Worm (Caenorhabditis elegans) whole organism, L3 larva: ENCODE measurements around the gene ZK622.5.

ENCODE experiments used
- R02D3.7 ChIP-seq: fragments of 150-350 bp; optimal IDR thresholded peaks from 2 replicates; lab custom pipeline; 2014; ENCODE audit warnings: missing biosample characterization, missing genetic modification characterization
- ZK546.5 ChIP-seq: sonication (generic microtip); optimal IDR thresholded peaks from 2 replicates; lab custom pipeline; 2017; ENCODE audit warnings: missing biosample characterization, missing genetic modification characterization
- aly-2 ChIP-seq: fragments of 150-350 bp; optimal IDR thresholded peaks from 2 replicates; lab custom pipeline; 2014; ENCODE audit warnings: missing biosample characterization, missing genetic modification characterization
- ama-1 ChIP-seq: fragments of 150-350 bp; optimal IDR thresholded peaks from 2 replicates; lab custom pipeline; 2018
- ceh-16 ChIP-seq: sonication (generic microtip); optimal IDR thresholded peaks from 2 replicates; lab custom pipeline; 2017; ENCODE audit warnings: missing biosample characterization, missing genetic modification characterization
- ceh-28 ChIP-seq: fragments of 150-350 bp; optimal IDR thresholded peaks from 2 replicates; lab custom pipeline; 2014; ENCODE audit warnings: missing biosample characterization, missing genetic modification reagents, missing genetic modification characterization
- ceh-82 ChIP-seq: fragments of 150-350 bp; optimal IDR thresholded peaks from 2 replicates; lab custom pipeline; 2014; ENCODE audit warnings: missing biosample characterization, missing genetic modification characterization
- ceh-9 ChIP-seq: sonication (generic microtip); optimal IDR thresholded peaks from 2 replicates; lab custom pipeline; 2018; ENCODE audit warnings: missing biosample characterization, missing genetic modification characterization
- daf-12 ChIP-seq: fragments of 150-350 bp; optimal IDR thresholded peaks from 2 replicates; lab custom pipeline; 2014; ENCODE audit warnings: missing biosample characterization, missing genetic modification reagents, missing genetic modification characterization
- egl-27 ChIP-seq: sonication (generic microtip); optimal IDR thresholded peaks from 4 replicates; lab custom pipeline; 2017; ENCODE audit warnings: missing biosample characterization, missing genetic modification reagents, missing genetic modification characterization
- egl-5 ChIP-seq: fragments of 150-350 bp; optimal IDR thresholded peaks from 2 replicates; lab custom pipeline; 2017; ENCODE audit warnings: missing biosample characterization, missing genetic modification reagents, missing genetic modification characterization, inconsistent platforms
- elt-2 ChIP-seq: sonication (generic microtip); optimal IDR thresholded peaks from 2 replicates; lab custom pipeline; 2016; ENCODE audit warnings: missing genetic modification reagents, mild to moderate bottlenecking, missing genetic modification characterization, missing compliant biosample characterization
- elt-3 ChIP-seq, 3 experiments: fragments of 150-350 bp in 1 of 3; sonication (generic microtip) in 2 of 3; optimal IDR thresholded peaks; 2 replicates in 2 of 3; 4 replicates in 1 of 3; lab custom pipeline; 2014 to 2017; ENCODE audit warnings: missing biosample characterization in 3 of 3, missing genetic modification characterization in 3 of 3
- eor-1 ChIP-seq, 2 experiments: fragments of 150-350 bp; optimal IDR thresholded peaks; 2 replicates each; lab custom pipeline; 2014 to 2018; ENCODE audit warnings: missing biosample characterization in 2 of 2, missing genetic modification characterization in 2 of 2
- fkh-10 ChIP-seq: sonication (generic microtip); optimal IDR thresholded peaks from 2 replicates; lab custom pipeline; 2017; ENCODE audit warnings: missing biosample characterization, missing genetic modification reagents, missing genetic modification characterization
- fkh-2 ChIP-seq: fragments of 150-350 bp; optimal IDR thresholded peaks from 2 replicates; lab custom pipeline; 2014; ENCODE audit warnings: missing biosample characterization, missing genetic modification reagents, missing genetic modification characterization
- fos-1 ChIP-seq: fragments of 150-350 bp; optimal IDR thresholded peaks from 2 replicates; lab custom pipeline; 2014; ENCODE audit warnings: missing biosample characterization, missing genetic modification characterization
- hmg-11 ChIP-seq: sonication (generic microtip); optimal IDR thresholded peaks from 2 replicates; lab custom pipeline; 2016; ENCODE audit warnings: missing genetic modification characterization, missing compliant biosample characterization
- jun-1 ChIP-seq: fragments of 150-350 bp; optimal IDR thresholded peaks from 2 replicates; lab custom pipeline; 2014; ENCODE audit warnings: missing biosample characterization, missing genetic modification reagents, missing genetic modification characterization
- lin-15B ChIP-seq: fragments of 150-350 bp; optimal IDR thresholded peaks from 2 replicates; lab custom pipeline; 2014; ENCODE audit warnings: missing biosample characterization, missing genetic modification characterization
- lin-39 ChIP-seq: fragments of 150-350 bp; optimal IDR thresholded peaks from 2 replicates; lab custom pipeline; 2018; ENCODE audit warnings: missing biosample characterization, missing genetic modification reagents, missing genetic modification characterization
- lsy-12 ChIP-seq: sonication (generic microtip); optimal IDR thresholded peaks from 2 replicates; lab custom pipeline; 2016; ENCODE audit warnings: mild to moderate bottlenecking, missing genetic modification characterization, missing compliant biosample characterization
- mdl-1 ChIP-seq: fragments of 150-350 bp; optimal IDR thresholded peaks from 2 replicates; lab custom pipeline; 2014; ENCODE audit warnings: missing biosample characterization, missing genetic modification characterization
- mml-1 ChIP-seq: fragments of 150-350 bp; sonication (generic microtip); optimal IDR thresholded peaks from 3 replicates; lab custom pipeline; 2014; ENCODE audit warnings: missing biosample characterization, missing genetic modification characterization
- nfya-1 ChIP-seq: sonication (generic microtip); optimal IDR thresholded peaks from 2 replicates; lab custom pipeline; 2017; ENCODE audit warnings: missing genetic modification characterization, mild to moderate bottlenecking, missing compliant biosample characterization, antibody characterized with exemption, moderate library complexity; ENCODE audit not compliant: insufficient read depth
- nhr-11 ChIP-seq: fragments of 150-350 bp; optimal IDR thresholded peaks from 2 replicates; lab custom pipeline; 2014; ENCODE audit warnings: missing biosample characterization, missing genetic modification characterization
- nhr-12 ChIP-seq: fragments of 150-350 bp; optimal IDR thresholded peaks from 2 replicates; lab custom pipeline; 2014; ENCODE audit warnings: missing biosample characterization, missing genetic modification characterization
- nhr-23 ChIP-seq: fragments of 150-350 bp; optimal IDR thresholded peaks from 2 replicates; lab custom pipeline; 2014; ENCODE audit warnings: missing biosample characterization, missing genetic modification reagents, missing genetic modification characterization
- nhr-25 ChIP-seq: sonication (generic microtip); optimal IDR thresholded peaks from 2 replicates; lab custom pipeline; 2017; ENCODE audit warnings: missing biosample characterization, missing genetic modification characterization
- nhr-43 ChIP-seq: sonication (generic microtip); optimal IDR thresholded peaks from 2 replicates; lab custom pipeline; 2016; ENCODE audit warnings: mild to moderate bottlenecking, missing genetic modification characterization, missing compliant biosample characterization; ENCODE audit not compliant: poor library complexity, severe bottlenecking
- nhr-76 ChIP-seq: fragments of 150-350 bp; sonication (generic microtip); optimal IDR thresholded peaks from 5 replicates; lab custom pipeline; 2014; ENCODE audit warnings: missing biosample characterization, missing genetic modification characterization
- nhr-77 ChIP-seq: fragments of 150-350 bp; optimal IDR thresholded peaks from 2 replicates; lab custom pipeline; 2014; ENCODE audit warnings: missing biosample characterization, missing genetic modification characterization
- pha-4 ChIP-seq: fragments of 150-350 bp; optimal IDR thresholded peaks from 2 replicates; lab custom pipeline; 2014; ENCODE audit warnings: missing biosample characterization, missing genetic modification reagents, missing genetic modification characterization
- pqm-1 ChIP-seq: fragments of 150-350 bp; optimal IDR thresholded peaks from 2 replicates; lab custom pipeline; 2017; ENCODE audit warnings: missing biosample characterization, missing genetic modification characterization, inconsistent platforms
- sea-2 ChIP-seq: fragments of 150-350 bp; sonication (generic microtip); optimal IDR thresholded peaks from 4 replicates; lab custom pipeline; 2014; ENCODE audit warnings: missing biosample characterization, missing genetic modification reagents, missing genetic modification characterization
- skn-1 ChIP-seq: fragments of 150-350 bp; optimal IDR thresholded peaks from 2 replicates; lab custom pipeline; 2014; ENCODE audit warnings: missing biosample characterization, missing genetic modification characterization
- snpc-4 ChIP-seq: fragments of 150-350 bp; optimal IDR thresholded peaks from 2 replicates; lab custom pipeline; 2014; ENCODE audit warnings: missing biosample characterization, missing genetic modification characterization
- tbx-2 ChIP-seq: sonication (generic microtip); optimal IDR thresholded peaks from 2 replicates; lab custom pipeline; 2016; ENCODE audit warnings: mild to moderate bottlenecking, missing genetic modification characterization, missing compliant biosample characterization
- unc-39 ChIP-seq: sonication (generic microtip); optimal IDR thresholded peaks from 4 replicates; lab custom pipeline; 2017; ENCODE audit warnings: missing biosample characterization, missing genetic modification characterization
- unc-62 ChIP-seq: fragments of 150-350 bp; sonication (generic microtip); optimal IDR thresholded peaks from 4 replicates; lab custom pipeline; 2014; ENCODE audit warnings: missing biosample characterization, missing genetic modification reagents, missing genetic modification characterization
- zag-1 ChIP-seq: fragments of 150-350 bp; optimal IDR thresholded peaks from 2 replicates; lab custom pipeline; 2014; ENCODE audit warnings: missing biosample characterization, missing genetic modification characterization
- ztf-11 ChIP-seq: fragments of 150-350 bp; optimal IDR thresholded peaks from 2 replicates; lab custom pipeline; 2014; ENCODE audit warnings: missing biosample characterization, missing genetic modification characterization
- ztf-4 ChIP-seq: fragments of 150-350 bp; optimal IDR thresholded peaks from 2 replicates; lab custom pipeline; 2014; ENCODE audit warnings: missing biosample characterization, missing genetic modification characterization

ZK622.5 gene

ce11 chrII:5336660-5337494 lies 47.6 kb downstream of the ZK622.5 start (continued):
- no peak for TF ChIP-seq ZK546.5 (tag; lab: Kevin White, UChicago)
- peak; percentile 56 for TF ChIP-seq lin-15B (tag; lab: Kevin White, UChicago)
- TF ChIP-seq ceh-28 (tag; lab: Kevin White, UChicago), result peak; percentile 61
- TF ChIP-seq ceh-9 (tag; lab: Kevin White, UChicago), result no peak
- TF ChIP-seq mdl-1 (tag; lab: Kevin White, UChicago), result no peak
- TF ChIP-seq unc-39 (tag; lab: Kevin White, UChicago), result no peak
- no peak for TF ChIP-seq fkh-10
- TF ChIP-seq eor-1 (tag; optimal IDR thresholded peaks at IDR 0.05; lab: Kevin White, UChicago), result no peak
- TF ChIP-seq lin-39 (tag; lab: Kevin White, UChicago), result peak; percentile 45
- TF ChIP-seq nhr-77 (tag; lab: Kevin White, UChicago), result no peak
- TF ChIP-seq hmg-11 (tag; lab: Kevin White, UChicago), result peak; percentile 56
- no peak for TF ChIP-seq nhr-12 (tag; lab: Kevin White, UChicago)

ce11 chrII:5337495-5337840 lies 48.2 kb downstream of the ZK622.5 start:
- TF ChIP-seq ceh-82 (tag; lab: Kevin White, UChicago) (no peak), jun-1 (tag; lab: Kevin White, UChicago) (peak; percentile 2), nhr-43 (tag; lab: Kevin White, UChicago) (no peak), egl-27 (tag; lab: Kevin White, UChicago) (no peak), daf-12 (tag; lab: Kevin White, UChicago) (no peak), lsy-12 (no peak), pha-4 (tag; lab: Kevin White, UChicago) (peak; percentile 38), mml-1 (tag; lab: Kevin White, UChicago) (no peak), ceh-9 (tag; lab: Kevin White, UChicago) (no peak), nhr-77 (tag; lab: Kevin White, UChicago) (no peak), R02D3.7 (tag; lab: Kevin White, UChicago) (no peak), elt-2 (tag; lab: Kevin White, UChicago) (peak; percentile 55), nhr-11 (tag; lab: Kevin White, UChicago) (no peak), lin-39 (tag; lab: Kevin White, UChicago) (no peak), ztf-4 (tag; lab: Kevin White, UChicago) (no peak), lin-15B (tag; lab: Kevin White, UChicago) (no peak), mdl-1 (tag; lab: Kevin White, UChicago) (no peak), unc-62 (no peak), nfya-1 (tag; lab: Kevin White, UChicago) (peak; percentile 7), nhr-23 (tag; lab: Kevin White, UChicago) (no peak), sea-2 (GFP tag; lab: Kevin White, UChicago) (no peak), nhr-25 (tag; lab: Kevin White, UChicago) (no peak), skn-1 (tag; lab: Kevin White, UChicago) (no peak), ztf-11 (tag; lab: Kevin White, UChicago) (no peak), fkh-10 (no peak), fkh-2 (tag; lab: Kevin White, UChicago) (no peak), fos-1 (peak; percentile 75), ZK546.5 (tag; lab: Kevin White, UChicago) (no peak), nhr-76 (tag; lab: Kevin White, UChicago) (no peak), nhr-12 (tag; lab: Kevin White, UChicago) (no peak), tbx-2 (tag; lab: Kevin White, UChicago) (no peak), egl-5 (tag; lab: Kevin White, UChicago) (no peak), ama-1 (lab: Kevin White, UChicago) (no peak), ceh-16 (tag; lab: Kevin White, UChicago) (no peak)

- TF ChIP-seq nhr-76 (tag; lab: Kevin White, UChicago), result no peak
- TF ChIP-seq elt-3 (tag; optimal IDR thresholded peaks at IDR 0.05; lab: Kevin White, UChicago), result no peak
- TF ChIP-seq lin-39 (tag; lab: Kevin White, UChicago), result no peak
- no peak for TF ChIP-seq nhr-12 (tag; lab: Kevin White, UChicago)
- no peak for TF ChIP-seq daf-12 (tag; lab: Kevin White, UChicago)
- TF ChIP-seq ceh-9 (tag; lab: Kevin White, UChicago), result no peak
- peak; percentile 98 for TF ChIP-seq pha-4 (tag; lab: Kevin White, UChicago)
- TF ChIP-seq tbx-2 (tag; lab: Kevin White, UChicago), result no peak
- no peak for TF ChIP-seq unc-62
- TF ChIP-seq ZK546.5 (tag; lab: Kevin White, UChicago), result no peak
- peak; percentile 31 for TF ChIP-seq nfya-1 (tag; lab: Kevin White, UChicago)
- TF ChIP-seq pqm-1 (tag; lab: Kevin White, UChicago), result peak; percentile 48
- no peak for TF ChIP-seq sea-2 (GFP tag; lab: Kevin White, UChicago)
- no peak for TF ChIP-seq egl-5 (tag; lab: Kevin White, UChicago)
- TF ChIP-seq aly-2 (tag; lab: Kevin White, UChicago), result no peak
- no peak for TF ChIP-seq ceh-16 (tag; lab: Kevin White, UChicago)
- no peak for TF ChIP-seq zag-1
- TF ChIP-seq nhr-23 (tag; lab: Kevin White, UChicago), result no peak
- peak; percentile 1 for TF ChIP-seq snpc-4
- no peak for TF ChIP-seq fkh-2 (tag; lab: Kevin White, UChicago)
- TF ChIP-seq nhr-11 (tag; lab: Kevin White, UChicago), result no peak
- TF ChIP-seq skn-1 (tag; lab: Kevin White, UChicago), result peak; percentile 63
- TF ChIP-seq R02D3.7 (tag; lab: Kevin White, UChicago), result no peak
- TF ChIP-seq fos-1, result no peak
- no peak for TF ChIP-seq ceh-82 (tag; lab: Kevin White, UChicago)
- no peak for TF ChIP-seq nhr-43 (tag; lab: Kevin White, UChicago)
- peak; percentile 85 for TF ChIP-seq elt-2 (tag; lab: Kevin White, UChicago)
- no peak for TF ChIP-seq nhr-77 (tag; lab: Kevin White, UChicago)
- TF ChIP-seq nhr-25 (tag; lab: Kevin White, UChicago), result no peak
Measured at ce11 chrII:5338301-5338700, 49.1 kb downstream of the ZK622.5 start.
